Worm (Caenorhabditis elegans) whole organism, early embryonic: ENCODE data around the gene F15H10.9.

Source experiments
- ama-1 ChIP-seq: fragments of 150-350 bp; optimal IDR thresholded peaks from 2 replicates; lab custom pipeline; 2014
- tra-4 ChIP-seq: sonication (generic microtip); optimal IDR thresholded peaks from 2 replicates; lab custom pipeline; 2017; ENCODE audit warnings: missing genetic modification characterization, missing compliant biosample characterization

DNA sequence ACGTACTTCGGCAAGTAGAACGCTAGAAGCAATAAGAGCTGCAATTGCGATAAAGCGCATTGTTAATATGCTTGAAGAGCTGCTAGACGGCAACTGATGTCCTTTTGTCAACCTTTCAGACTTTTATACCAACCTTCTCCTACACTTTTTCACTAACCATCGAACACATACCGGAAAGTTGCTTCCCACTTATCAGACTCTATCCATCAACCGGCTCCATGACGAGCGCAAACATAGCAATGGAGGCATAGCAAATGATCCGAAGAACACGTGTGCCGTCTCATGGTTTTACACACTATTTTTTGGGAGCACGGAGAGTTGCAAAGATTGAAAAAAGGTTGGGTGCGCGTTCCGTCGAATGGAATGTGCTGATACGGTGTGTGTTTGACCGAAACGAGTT lies 32.8 kb downstream of the F15H10.9 start, which contains the start of gene abu-1:
- TF ChIP-seq ama-1 (no peak), tra-4 (tag; lab: Kevin White, UChicago) (no peak)
